Worm (Caenorhabditis elegans) whole organism, young adult: ENCODE measurements around the gene C14F11.7.

Experiments
- Y53F4B.3 ChIP-seq: fragments of 200-800 bp; sonication (Bioruptor generic); IDR thresholded peaks from 2 replicates; pipeline ENCODE4 v1.3.6; 2022; ENCODE audit warnings: missing genetic modification reagents, missing genetic modification characterization, missing compliant biosample characterization
- ZK185.1 ChIP-seq: sonication (generic microtip); optimal IDR thresholded peaks from 2 replicates; lab custom pipeline; 2016; ENCODE audit warnings: mild to moderate bottlenecking, missing genetic modification characterization, missing compliant biosample characterization; ENCODE audit not compliant: poor library complexity, severe bottlenecking
- attf-3 ChIP-seq: fragments of 200-800 bp; sonication (Bioruptor generic); conservative IDR thresholded peaks from 2 replicates; pipeline ENCODE4 v1.3.6; 2022; ENCODE audit warnings: missing genetic modification reagents, missing genetic modification characterization, missing compliant biosample characterization
- bed-1 ChIP-seq: fragments of 200-800 bp; sonication (Bioruptor generic); IDR thresholded peaks from 2 replicates; pipeline ENCODE4 v1.3.6; 2022; ENCODE audit warnings: missing genetic modification reagents, missing genetic modification characterization, missing compliant biosample characterization

DNA sequence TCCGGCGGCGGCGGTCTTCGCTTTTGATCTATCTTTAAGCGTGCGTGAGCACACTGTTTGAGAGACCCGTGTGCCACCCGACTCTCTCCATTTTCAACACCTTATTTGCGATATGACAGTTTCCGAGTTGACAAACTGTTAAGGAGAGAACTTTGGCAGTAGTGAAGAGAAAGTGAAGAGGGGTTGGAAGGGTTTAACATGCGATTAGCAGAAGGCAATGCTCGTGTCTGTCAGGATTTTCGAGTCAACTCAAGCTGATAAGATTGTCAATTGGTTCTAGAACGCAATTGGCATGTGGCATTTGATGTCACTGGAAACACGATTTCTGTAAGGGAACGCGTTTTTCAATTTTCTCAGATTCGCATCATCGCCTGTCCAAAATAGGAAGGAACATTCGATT lies 41.0 kb downstream of the C14F11.7 start:
- TF ChIP-seq Y53F4B.3 (GFP tag; lab: Robert Waterston, UW) = no peak
- TF ChIP-seq attf-3 (GFP tag; lab: Robert Waterston, UW) = no peak
- TF ChIP-seq ZK185.1 (tag; lab: Kevin White, UChicago) = no peak
- no peak for TF ChIP-seq bed-1 (GFP tag; lab: Robert Waterston, UW)
